In the genomic region with DNA sequence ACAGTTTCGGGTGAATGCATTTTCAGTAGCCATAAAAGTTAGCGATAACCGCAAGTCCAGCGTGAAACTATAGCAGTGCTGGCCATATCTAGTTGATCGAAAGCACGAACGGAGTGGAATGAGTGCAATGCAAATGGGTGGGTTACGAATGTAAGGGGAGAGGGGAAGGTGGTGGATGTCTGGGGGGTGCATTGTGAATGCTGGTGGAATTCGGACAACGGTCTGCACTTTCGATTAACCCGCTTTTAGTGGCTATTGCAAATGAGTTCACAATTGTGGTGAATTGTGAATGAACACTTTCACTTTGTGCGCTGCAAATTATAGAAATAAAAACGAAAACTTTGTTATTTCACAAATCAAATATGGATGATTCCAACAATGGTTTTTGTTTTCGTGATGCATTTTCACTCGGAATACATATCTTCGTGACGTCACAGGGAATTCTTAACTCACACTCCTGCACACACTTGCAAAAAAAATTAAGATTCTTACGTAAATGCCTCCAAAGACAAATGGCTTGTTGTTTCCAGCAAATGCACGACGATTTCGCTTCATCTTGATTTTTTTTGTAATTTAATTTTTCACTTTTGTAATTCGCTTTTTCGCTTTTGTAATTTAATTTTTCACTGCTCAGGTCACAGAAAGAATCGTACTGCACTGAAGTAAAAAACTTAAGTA, we compare ENCODE assay signal across 5 fruit fly cellular contexts.
A peak's percentile ranks its signal among the peaks of the same experiment; 100 is the strongest.
TF ChIP-seq lines count a peak whose summit lies in the region.

Gene DIP1, minus strand, starts transcription at position 667 of the 678 bp plus-strand sequence.

TF ChIP-seq in whole organism, adult, 20 proteins besides CTCF, POLR2A, EP300 and RAD21 (continued from another document):
- TF ChIP-seq toe (GFP tag; optimal IDR thresholded peaks at IDR 0.05; lab: Kevin White, UChicago): no peak

TF ChIP-seq in whole organism, embryonic, 481 proteins besides CTCF, POLR2A, EP300 and RAD21 (continued from another document and continues in another):
- no peak for TF ChIP-seq Tbp (GFP tag; optimal IDR thresholded peaks at IDR 0.05; lab: Kevin White, UChicago)
- peak; percentile 7 for TF ChIP-seq CG8388 (GFP tag; optimal IDR thresholded peaks at IDR 0.05; lab: Kevin White, UChicago)
- no peak for TF ChIP-seq kah (GFP tag; optimal IDR thresholded peaks at IDR 0.05; lab: Kevin White, UChicago)
- TF ChIP-seq D19A (tag; optimal IDR thresholded peaks at IDR 0.05; lab: Kevin White, UChicago): no peak
- TF ChIP-seq Ets97D (GFP tag; optimal IDR thresholded peaks at IDR 0.05; lab: Kevin White, UChicago): no peak
- no peak for TF ChIP-seq twi (tag; optimal IDR thresholded peaks at IDR 0.05; lab: Kevin White, UChicago)
- peak; percentile 42 for TF ChIP-seq lbe (GFP tag; optimal IDR thresholded peaks at IDR 0.05; lab: Kevin White, UChicago)
- peak; percentile 9 for TF ChIP-seq pzg (GFP tag; optimal IDR thresholded peaks at IDR 0.05; lab: Kevin White, UChicago)
- TF ChIP-seq pan (optimal IDR thresholded peaks at IDR 0.05; lab: Kevin White, UChicago): no peak
- no peak for TF ChIP-seq pan (GFP tag; optimal IDR thresholded peaks at IDR 0.05 in 1 of 2, IDR thresholded peaks at IDR 0.05 in 1 of 2)
- no peak for TF ChIP-seq scrt (GFP tag; optimal IDR thresholded peaks at IDR 0.05; lab: Kevin White, UChicago)
- TF ChIP-seq H15 (GFP tag; IDR thresholded peaks at IDR 0.05; lab: Robert Waterston, UW): no peak
- no peak for TF ChIP-seq CG10274 (GFP tag; optimal IDR thresholded peaks at IDR 0.05; lab: Kevin White, UChicago)
- TF ChIP-seq CG9932 (GFP tag; IDR thresholded peaks at IDR 0.05; lab: Robert Waterston, UW): no peak
- no peak for TF ChIP-seq pnt (GFP tag; optimal IDR thresholded peaks at IDR 0.05; lab: Kevin White, UChicago)
- TF ChIP-seq CG6175 (GFP tag; IDR thresholded peaks at IDR 0.05; lab: Robert Waterston, UW): no peak
- TF ChIP-seq CG43689 (GFP tag; IDR thresholded peaks at IDR 0.05; lab: Robert Waterston, UW): no peak
- no peak for TF ChIP-seq org-1 (GFP tag; optimal IDR thresholded peaks at IDR 0.05; lab: Kevin White, UChicago)
- TF ChIP-seq Elba2 (GFP tag; optimal IDR thresholded peaks at IDR 0.05; lab: Kevin White, UChicago): no peak
- no peak for TF ChIP-seq CG30403 (GFP tag; optimal IDR thresholded peaks at IDR 0.05; lab: Kevin White, UChicago)
- TF ChIP-seq HLH4C (GFP tag; IDR thresholded peaks at IDR 0.05; lab: Robert Waterston, UW; ENCODE audit: partially characterized antibody): no peak
- TF ChIP-seq Blimp-1 (GFP tag; optimal IDR thresholded peaks at IDR 0.05; lab: Kevin White, UChicago): peak; percentile 45
- TF ChIP-seq HmgZ (tag; optimal IDR thresholded peaks at IDR 0.05; lab: Kevin White, UChicago): no peak
- no peak for TF ChIP-seq stc (GFP tag; IDR thresholded peaks at IDR 0.05; lab: Robert Waterston, UW)
- no peak for TF ChIP-seq mld (GFP tag; IDR thresholded peaks at IDR 0.05; lab: Robert Waterston, UW; ENCODE audit: partially characterized antibody)
- TF ChIP-seq kay (GFP tag; optimal IDR thresholded peaks at IDR 0.05; lab: Kevin White, UChicago): no peak
- TF ChIP-seq CG2202 (tag; optimal IDR thresholded peaks at IDR 0.05; lab: Kevin White, UChicago): peak; percentile 10
- TF ChIP-seq CG4820 (GFP tag; optimal IDR thresholded peaks at IDR 0.05; lab: Kevin White, UChicago): no peak
- TF ChIP-seq pb (GFP tag; optimal IDR thresholded peaks at IDR 0.05; lab: Kevin White, UChicago): no peak
- no peak for TF ChIP-seq cad (GFP tag; optimal IDR thresholded peaks at IDR 0.05; lab: Kevin White, UChicago)
- TF ChIP-seq Kr (GFP tag; optimal IDR thresholded peaks at IDR 0.05; lab: Kevin White, UChicago): no peak
- TF ChIP-seq CG12769 (tag; optimal IDR thresholded peaks at IDR 0.05; lab: Kevin White, UChicago): peak; percentile 15

TF ChIP-seq in whole organism, prepupa, 60 proteins besides CTCF, POLR2A, EP300 and RAD21 (continued from another document and continues in another):
- TF ChIP-seq Hr4 (GFP tag; optimal IDR thresholded peaks at IDR 0.05; lab: Kevin White, UChicago) (peak; percentile 33), CG10631 (GFP tag; optimal IDR thresholded peaks at IDR 0.05; lab: Kevin White, UChicago) (peak; percentile 55), CG11902 (GFP tag; optimal IDR thresholded peaks at IDR 0.05; lab: Kevin White, UChicago) (no peak), CG1621 (tag; optimal IDR thresholded peaks at IDR 0.05; lab: Kevin White, UChicago) (peak; percentile 25), CG6163 (GFP tag; IDR thresholded peaks at IDR 0.05; lab: Robert Waterston, UW) (peak; percentile 75), achi (GFP tag; optimal IDR thresholded peaks at IDR 0.05; lab: Kevin White, UChicago) (peak; percentile 61), CG8319 (GFP tag; optimal IDR thresholded peaks at IDR 0.05; lab: Kevin White, UChicago) (peak; percentile 3), net (GFP tag; optimal IDR thresholded peaks at IDR 0.05; lab: Kevin White, UChicago) (peak; percentile 75), Sox15 (GFP tag; optimal IDR thresholded peaks at IDR 0.05; lab: Kevin White, UChicago) (no peak), CG16779 (tag; optimal IDR thresholded peaks at IDR 0.05; lab: Kevin White, UChicago) (peak; percentile 49), CG6808 (GFP tag; optimal IDR thresholded peaks at IDR 0.05; lab: Kevin White, UChicago) (peak; percentile 30), fd59A (GFP tag; optimal IDR thresholded peaks at IDR 0.05; lab: Kevin White, UChicago) (no peak), CG6854 (GFP tag; optimal IDR thresholded peaks at IDR 0.05; lab: Kevin White, UChicago) (peak; percentile 59), CG8632 (GFP tag; optimal IDR thresholded peaks at IDR 0.05; lab: Kevin White, UChicago) (peak; percentile 51), Lpt (GFP tag; optimal IDR thresholded peaks at IDR 0.05; lab: Kevin White, UChicago) (peak; percentile 42), Hr39 (GFP tag; optimal IDR thresholded peaks at IDR 0.05; lab: Kevin White, UChicago) (peak; percentile 62), CG6792 (GFP tag; optimal IDR thresholded peaks at IDR 0.05; lab: Kevin White, UChicago) (peak; percentile 51), CG8119 (GFP tag; IDR thresholded peaks at IDR 0.05; lab: Robert Waterston, UW) (peak; percentile 43; the same call in 2 of the 3 replicates), CG32006 (GFP tag; optimal IDR thresholded peaks at IDR 0.05; lab: Kevin White, UChicago) (peak; percentile 59), CG11762 (GFP tag; optimal IDR thresholded peaks at IDR 0.05; lab: Kevin White, UChicago; ENCODE audit: insufficient read depth) (peak; percentile 39), CG7368 (GFP tag; optimal IDR thresholded peaks at IDR 0.05; lab: Kevin White, UChicago) (peak; percentile 58), pdm3 (GFP tag; optimal IDR thresholded peaks at IDR 0.05; lab: Kevin White, UChicago) (peak; percentile 84), Sox14 (GFP tag; optimal IDR thresholded peaks at IDR 0.05; lab: Kevin White, UChicago) (peak; percentile 78), Eip78C (GFP tag; lab: Kevin White, UChicago) (peak; percentile 94), OdsH (GFP tag; optimal IDR thresholded peaks at IDR 0.05; lab: Kevin White, UChicago) (peak; percentile 60), CG11294 (GFP tag; IDR thresholded peaks at IDR 0.05; lab: Robert Waterston, UW) (no peak), Met (GFP tag; optimal IDR thresholded peaks at IDR 0.05; lab: Kevin White, UChicago) (peak; percentile 72), CG34406 (GFP tag; optimal IDR thresholded peaks at IDR 0.05; lab: Kevin White, UChicago) (peak; percentile 46), cyc (GFP tag; optimal IDR thresholded peaks at IDR 0.05; lab: Kevin White, UChicago) (peak; percentile 54), CG6276 (GFP tag; optimal IDR thresholded peaks at IDR 0.05; lab: Kevin White, UChicago) (peak; percentile 14), Smox (GFP tag; optimal IDR thresholded peaks at IDR 0.05; lab: Kevin White, UChicago) (peak; percentile 73)

TF ChIP-seq in whole organism, pupa, 21 proteins besides CTCF, POLR2A, EP300 and RAD21 (continued from another document):
- TF ChIP-seq CG15710 (tag; optimal IDR thresholded peaks at IDR 0.05; lab: Kevin White, UChicago) (peak; percentile 40), CG10348 (GFP tag; IDR thresholded peaks at IDR 0.05; lab: Robert Waterston, UW) (no peak)

TF ChIP-seq in whole organism, wandering third instar larva, 38 proteins besides CTCF, POLR2A, EP300 and RAD21 (continued from another document):
- peak; percentile 13 for TF ChIP-seq HLH106 (tag; optimal IDR thresholded peaks at IDR 0.05; lab: Kevin White, UChicago)
- TF ChIP-seq Dif (GFP tag; optimal IDR thresholded peaks at IDR 0.05; lab: Kevin White, UChicago; ENCODE audit: partially characterized antibody): no peak
- peak; percentile 52 for TF ChIP-seq psq (GFP tag; optimal IDR thresholded peaks at IDR 0.05; lab: Kevin White, UChicago)
- TF ChIP-seq rgr (GFP tag; optimal IDR thresholded peaks at IDR 0.05; lab: Kevin White, UChicago): peak; percentile 67
- peak; percentile 64 for TF ChIP-seq Hnf4 (GFP tag; optimal IDR thresholded peaks at IDR 0.05; lab: Kevin White, UChicago)
